Fruit fly (Drosophila melanogaster): ENCODE data around the gene 140up.

DNA sequence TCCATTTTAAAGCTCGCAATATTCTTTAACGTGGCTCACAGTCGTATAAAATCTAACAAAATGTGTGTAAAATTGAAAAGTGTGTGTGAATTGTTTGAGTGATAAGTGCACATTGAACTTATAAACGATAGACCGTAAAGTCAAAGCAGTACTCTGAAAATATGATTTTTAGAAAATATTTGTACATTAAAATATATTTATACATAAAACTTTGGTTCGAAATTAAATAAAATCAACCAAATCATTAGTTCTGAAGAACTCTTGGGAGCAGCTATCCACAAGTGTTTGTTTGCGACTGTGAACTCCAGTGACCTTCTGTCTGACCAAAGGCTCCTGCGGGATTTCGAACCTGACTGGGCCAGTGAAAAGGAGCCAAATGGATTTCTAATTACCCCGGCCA, 34.8 kb upstream of the 140up start, which contains the start of gene CG31327:
- TF ChIP-seq HLH4C (GFP tag; IDR thresholded peaks at IDR 0.05; ENCODE audit: partially characterized antibody) (no peak), mirr (GFP tag; optimal IDR thresholded peaks at IDR 0.05) (no peak), CG9932 (GFP tag; IDR thresholded peaks at IDR 0.05) (no peak), Dip3 (GFP tag; optimal IDR thresholded peaks at IDR 0.05) (no peak), Mes4 (GFP tag; optimal IDR thresholded peaks at IDR 0.05) (no peak), cwo (GFP tag; optimal IDR thresholded peaks at IDR 0.05) (no peak), ATbp (GFP tag; optimal IDR thresholded peaks at IDR 0.05) (no peak), HHEX (GFP tag; optimal IDR thresholded peaks at IDR 0.05) (no peak), CG11456 (GFP tag; IDR thresholded peaks at IDR 0.05) (no peak), pb (GFP tag; optimal IDR thresholded peaks at IDR 0.05) (no peak), CG3407 (GFP tag; optimal IDR thresholded peaks at IDR 0.05) (no peak), lilli (GFP tag; optimal IDR thresholded peaks at IDR 0.05) (no peak), sna (GFP tag; IDR thresholded peaks at IDR 0.05; ENCODE audit: partially characterized antibody) (no peak), TFAM (GFP tag; optimal IDR thresholded peaks at IDR 0.05) (no peak)

Measured in whole organism, embryonic.